Fruit fly (Drosophila melanogaster) whole organism, embryonic: ENCODE results near the gene CG10467.
A peak's percentile ranks its signal among the peaks of the same experiment; 100 is the strongest.

Source experiments
- Atf-2 ChIP-seq: fragments of 200-800 bp; sonication (Bioruptor generic); optimal IDR thresholded peaks from 2 replicates; lab custom pipeline; 2016; ENCODE audit warnings: missing biosample characterization, missing genetic modification characterization
- Blimp-1 ChIP-seq: fragments of 200-800 bp; sonication (Bioruptor generic); optimal IDR thresholded peaks from 3 replicates; lab custom pipeline; 2018; ENCODE audit warnings: missing biosample characterization, missing genetic modification characterization, mild to moderate bottlenecking, moderate library complexity, missing genetic modification reagents
- CG10274 ChIP-seq: fragments of 200-800 bp; sonication (Bioruptor generic); optimal IDR thresholded peaks from 3 replicates; lab custom pipeline; 2017; ENCODE audit warnings: missing biosample characterization, mild to moderate bottlenecking, missing genetic modification characterization
- CG10462 ChIP-seq: fragments of 200-800 bp; sonication (Bioruptor generic); optimal IDR thresholded peaks from 2 replicates; lab custom pipeline; 2016; ENCODE audit warnings: missing biosample characterization, missing genetic modification characterization
- CG11093 ChIP-seq: fragments of 200-800 bp; sonication (Bioruptor generic); IDR thresholded peaks from 3 replicates; pipeline ENCODE4 v1.3.6; 2022; ENCODE audit warnings: missing biosample characterization, missing genetic modification characterization
- CG15601 ChIP-seq: fragments of 200-800 bp; sonication (Bioruptor generic); optimal IDR thresholded peaks from 3 replicates; lab custom pipeline; 2019; ENCODE audit warnings: missing biosample characterization, mild to moderate bottlenecking, missing genetic modification characterization, moderate library complexity
- CG17361 ChIP-seq: fragments of 200-800 bp; sonication (Bioruptor generic); IDR thresholded peaks from 3 replicates; pipeline ENCODE4 v1.3.6; 2022; ENCODE audit warnings: missing biosample characterization, missing genetic modification characterization
- CG17802 ChIP-seq: fragments of 200-800 bp; sonication (Bioruptor generic); optimal IDR thresholded peaks from 2 replicates; lab custom pipeline; 2018; ENCODE audit warnings: missing biosample characterization, mild to moderate bottlenecking, missing genetic modification characterization, moderate library complexity
- CG18619 ChIP-seq: fragments of 200-800 bp; sonication (Bioruptor generic); optimal IDR thresholded peaks from 3 replicates; lab custom pipeline; 2017; ENCODE audit warnings: missing biosample characterization, mild to moderate bottlenecking, missing genetic modification characterization
- CG3065 ChIP-seq: fragments of 200-800 bp; sonication (Bioruptor generic); optimal IDR thresholded peaks from 2 replicates; lab custom pipeline; 2016; ENCODE audit warnings: missing biosample characterization, missing genetic modification characterization
- CG3847 ChIP-seq: fragments of 200-800 bp; sonication (Bioruptor generic); IDR thresholded peaks from 2 replicates; pipeline ENCODE4 v1.3.6; 2022; ENCODE audit warnings: missing biosample characterization, missing genetic modification characterization
- CG4730 ChIP-seq: fragments of 200-800 bp; sonication (Bioruptor generic); IDR thresholded peaks from 2 replicates; pipeline ENCODE4 v1.3.6; 2022; ENCODE audit warnings: missing biosample characterization, missing genetic modification characterization
- CG6272 ChIP-seq: fragments of 200-800 bp; sonication (Bioruptor generic); IDR thresholded peaks from 2 replicates; pipeline ENCODE4 v1.3.6; 2022; ENCODE audit warnings: missing biosample characterization, missing genetic modification characterization
- CG6854 ChIP-seq: fragments of 200-800 bp; sonication (Bioruptor generic); optimal IDR thresholded peaks from 3 replicates; lab custom pipeline; 2017; ENCODE audit warnings: missing biosample characterization, mild to moderate bottlenecking, missing genetic modification characterization
- CG7786 ChIP-seq: fragments of 200-800 bp; sonication (Bioruptor generic); optimal IDR thresholded peaks from 2 replicates; lab custom pipeline; 2016; ENCODE audit warnings: missing biosample characterization, missing genetic modification characterization
- CG8281 ChIP-seq: fragments of 200-800 bp; sonication (Bioruptor generic); optimal IDR thresholded peaks from 2 replicates; lab custom pipeline; 2018; ENCODE audit warnings: missing biosample characterization, mild to moderate bottlenecking, missing genetic modification characterization, moderate library complexity
- CG8359 ChIP-seq: fragments of 200-800 bp; sonication (Bioruptor generic); optimal IDR thresholded peaks from 2 replicates; lab custom pipeline; 2017; ENCODE audit warnings: missing biosample characterization, mild to moderate bottlenecking, missing genetic modification characterization, borderline replicate concordance
- CoRest ChIP-seq: fragments of 200-800 bp; sonication (Bioruptor generic); optimal IDR thresholded peaks from 3 replicates; lab custom pipeline; 2018; ENCODE audit warnings: missing biosample characterization, mild to moderate bottlenecking, missing genetic modification characterization, moderate library complexity
- E2f1 ChIP-seq: fragments of 200-800 bp; sonication (Bioruptor generic); IDR thresholded peaks from 2 replicates; pipeline ENCODE4 v1.3.6; 2022; ENCODE audit warnings: missing biosample characterization, missing genetic modification characterization
- Elba2 ChIP-seq: fragments of 200-800 bp; sonication (Bioruptor generic); optimal IDR thresholded peaks from 3 replicates; lab custom pipeline; 2016; ENCODE audit warnings: missing biosample characterization, missing genetic modification characterization
- H15 ChIP-seq: fragments of 200-800 bp; sonication (Bioruptor generic); IDR thresholded peaks from 3 replicates; pipeline ENCODE4 v1.3.6; 2022; ENCODE audit warnings: missing biosample characterization, missing genetic modification characterization
- HHEX ChIP-seq: fragments of 200-800 bp; sonication (Bioruptor generic); optimal IDR thresholded peaks from 3 replicates; lab custom pipeline; 2017; ENCODE audit warnings: missing biosample characterization, mild to moderate bottlenecking, missing genetic modification characterization, missing genetic modification reagents
- HLH54F ChIP-seq: fragments of 200-800 bp; sonication (Bioruptor generic); optimal IDR thresholded peaks from 3 replicates; lab custom pipeline; 2016; ENCODE audit warnings: missing biosample characterization, missing genetic modification characterization
- HLHmδ ChIP-seq: fragments of 200-800 bp; sonication (Bioruptor generic); optimal IDR thresholded peaks from 2 replicates; lab custom pipeline; 2018; ENCODE audit warnings: missing biosample characterization, mild to moderate bottlenecking, missing genetic modification characterization, moderate library complexity
- Hmx ChIP-seq: fragments of 200-800 bp; sonication (Bioruptor generic); optimal IDR thresholded peaks from 2 replicates; lab custom pipeline; 2016; ENCODE audit warnings: missing biosample characterization, missing genetic modification characterization
- MESR4 ChIP-seq: fragments of 200-800 bp; sonication (Bioruptor generic); optimal IDR thresholded peaks from 2 replicates; lab custom pipeline; 2018; ENCODE audit warnings: missing biosample characterization, mild to moderate bottlenecking, missing genetic modification characterization, moderate library complexity
- Optix ChIP-seq: fragments of 200-800 bp; sonication (Bioruptor generic); IDR thresholded peaks from 3 replicates; pipeline ENCODE4 v1.3.6; 2022; ENCODE audit warnings: missing biosample characterization, missing genetic modification characterization
- Scr ChIP-seq: fragments of 200-800 bp; sonication (Bioruptor generic); IDR thresholded peaks from 2 replicates; pipeline ENCODE4 v1.3.6; 2022; ENCODE audit warnings: missing biosample characterization, missing genetic modification characterization; ENCODE audit not compliant: partially characterized antibody
- Sin3A ChIP-seq: fragments of >200 bp; optimal IDR thresholded peaks from 2 replicates; lab custom pipeline; 2018
- Sry-δ ChIP-seq: fragments of 200-800 bp; sonication (Bioruptor generic); optimal IDR thresholded peaks from 2 replicates; lab custom pipeline; 2016; ENCODE audit warnings: missing biosample characterization, missing genetic modification characterization
- TFAM ChIP-seq: fragments of 200-800 bp; sonication (Bioruptor generic); optimal IDR thresholded peaks from 2 replicates; lab custom pipeline; 2017; ENCODE audit warnings: missing biosample characterization, missing genetic modification characterization, inconsistent platforms
- Taf1 ChIP-seq: fragments of 200-800 bp; sonication (Bioruptor generic); IDR thresholded peaks from 2 replicates; pipeline ENCODE4 v1.3.6; 2022; ENCODE audit warnings: missing biosample characterization, missing genetic modification characterization
- Trl ChIP-seq, 3 experiments: fragments of >200 bp in 2 of 3; fragments of 200-800 bp in 1 of 3; sonication (Bioruptor generic) in 1 of 3; optimal IDR thresholded peaks; 2 replicates in 1 of 3; 3 replicates in 2 of 3; lab custom pipeline; 2016 to 2017; ENCODE audit warnings: missing biosample characterization in 1 of 3, missing genetic modification characterization in 1 of 3
- cad ChIP-seq: fragments of >200 bp; optimal IDR thresholded peaks from 2 replicates; lab custom pipeline; 2017; ENCODE audit warnings: missing biosample characterization, missing genetic modification characterization
- dm ChIP-seq: fragments of 200-800 bp; sonication (Bioruptor generic); optimal IDR thresholded peaks from 3 replicates; lab custom pipeline; 2016; ENCODE audit warnings: missing biosample characterization, missing genetic modification characterization
- fu2 ChIP-seq: fragments of 200-800 bp; sonication (Bioruptor generic); optimal IDR thresholded peaks from 2 replicates; lab custom pipeline; 2016; ENCODE audit warnings: missing biosample characterization, missing genetic modification characterization
- gem ChIP-seq: fragments of 200-800 bp; sonication (Bioruptor generic); optimal IDR thresholded peaks from 2 replicates; lab custom pipeline; 2019; ENCODE audit warnings: missing biosample characterization, mild to moderate bottlenecking, missing genetic modification characterization, moderate library complexity
- hb ChIP-seq: fragments of 200-800 bp; sonication (Bioruptor generic); IDR thresholded peaks from 3 replicates; pipeline ENCODE4 v1.3.6; 2022; ENCODE audit warnings: missing biosample characterization, missing genetic modification characterization; ENCODE audit not compliant: partially characterized antibody
- hkb ChIP-seq, 2 experiments: fragments of 200-800 bp in 1 of 2; fragments of >200 bp in 1 of 2; sonication (Bioruptor generic) in 1 of 2; IDR thresholded peaks in 1 of 2; optimal IDR thresholded peaks in 1 of 2; 2 replicates each; pipeline versions ENCODE4 v1.3.6 to Lab custom; 2017 to 2022; ENCODE audit warnings: missing biosample characterization in 1 of 2, missing genetic modification characterization in 1 of 2
- lola ChIP-seq, 3 experiments: fragments of >200 bp in 2 of 3; fragments of 200-800 bp in 1 of 3; sonication (Bioruptor generic) in 1 of 3; optimal IDR thresholded peaks; 2 replicates each; lab custom pipeline; 2017 to 2019; ENCODE audit warnings: missing biosample characterization in 3 of 3, missing genetic modification characterization in 3 of 3, mild to moderate bottlenecking in 1 of 3, moderate library complexity in 1 of 3
- pfk ChIP-seq: fragments of 200-800 bp; sonication (Bioruptor generic); optimal IDR thresholded peaks from 2 replicates; lab custom pipeline; 2018; ENCODE audit warnings: missing biosample characterization, mild to moderate bottlenecking, missing genetic modification characterization, moderate library complexity
- pho ChIP-seq: fragments of 200-800 bp; sonication (Bioruptor generic); optimal IDR thresholded peaks from 2 replicates; lab custom pipeline; 2016; ENCODE audit warnings: missing biosample characterization, missing genetic modification characterization
- psq ChIP-seq: fragments of 200-800 bp; sonication (Bioruptor generic); optimal IDR thresholded peaks from 2 replicates; lab custom pipeline; 2017; ENCODE audit warnings: missing biosample characterization, missing genetic modification characterization
- trem ChIP-seq: fragments of 200-800 bp; optimal IDR thresholded peaks from 3 replicates; lab custom pipeline; 2019; ENCODE audit warnings: missing biosample characterization, mild to moderate bottlenecking, missing genetic modification characterization, moderate library complexity
- zfh2 ChIP-seq: fragments of 200-800 bp; sonication (Bioruptor generic); optimal IDR thresholded peaks from 2 replicates; lab custom pipeline; 2016; ENCODE audit warnings: missing biosample characterization, missing genetic modification characterization

Gene CG10467

dm6 chr3L:6074975-6075692 lies 19.4 kb downstream of the CG10467 start, which contains the start of the genes CG13295 and CG6610 (continued):
- TF ChIP-seq psq (GFP tag; lab: Kevin White, UChicago) (no peak), lola (GFP tag; optimal IDR thresholded peaks at IDR 0.05; lab: Kevin White, UChicago) (peak in 1 of 3 experiments; percentile 71), CG18619 (peak; percentile 44)

dm6 chr3L:6071454-6072189 lies 22.9 kb downstream of the CG10467 start, which contains the start of gene CG6602:
CG6602 (plus strand) TSS chr3L:6072139.
- TF ChIP-seq H15 (GFP tag; lab: Robert Waterston, UW) = peak; percentile 83
- TF ChIP-seq CG10462 = no peak
- no peak; the same call in 1 of the 2 replicates for TF ChIP-seq Taf1 (GFP tag; lab: Robert Waterston, UW)
- TF ChIP-seq pho (GFP tag; lab: Kevin White, UChicago) = no peak
- TF ChIP-seq Hmx (GFP tag; lab: Kevin White, UChicago) = peak; percentile 22
- TF ChIP-seq hb (GFP tag; lab: Robert Waterston, UW) = no peak
- TF ChIP-seq CG15601 (tag; lab: Kevin White, UChicago) = peak; percentile 29
- TF ChIP-seq Sin3A (lab: Kevin White, UChicago) = no peak
- TF ChIP-seq pfk (GFP tag; lab: Kevin White, UChicago) = peak; percentile 44
- peak; percentile 38 for TF ChIP-seq zfh2 (GFP tag; lab: Kevin White, UChicago)
- no peak for TF ChIP-seq MESR4 (GFP tag; lab: Kevin White, UChicago)
- peak; percentile 53 for TF ChIP-seq CoRest (tag; lab: Kevin White, UChicago)
- peak; percentile 30 for TF ChIP-seq fu2 (GFP tag; lab: Kevin White, UChicago)
- TF ChIP-seq CG11093 (GFP tag; lab: Robert Waterston, UW) = no peak
- TF ChIP-seq dm = peak; percentile 18
- no peak for TF ChIP-seq Atf-2 (GFP tag; lab: Kevin White, UChicago)
- peak; percentile 72 for TF ChIP-seq CG3847 (GFP tag; lab: Robert Waterston, UW)
- peak; percentile 45 for TF ChIP-seq CG4730 (GFP tag; lab: Robert Waterston, UW)
- TF ChIP-seq CG7786 (GFP tag; lab: Kevin White, UChicago) = no peak
- no peak; the same call in 1 of the 3 replicates for TF ChIP-seq CG17361 (GFP tag; lab: Robert Waterston, UW)
- no peak for TF ChIP-seq hkb (optimal IDR thresholded peaks at IDR 0.05; lab: Kevin White, UChicago)
- peak; percentile 51 for TF ChIP-seq hkb (GFP tag; IDR thresholded peaks at IDR 0.05; lab: Robert Waterston, UW)
- TF ChIP-seq Elba2 = no peak
- TF ChIP-seq Sry-δ = peak; percentile 30
- peak; percentile 35 for TF ChIP-seq CG6854 (GFP tag; lab: Kevin White, UChicago)
- TF ChIP-seq TFAM = peak; percentile 14
- no peak for TF ChIP-seq cad (GFP tag; lab: Kevin White, UChicago)
- TF ChIP-seq E2f1 (GFP tag; lab: Robert Waterston, UW) = peak; percentile 74
- TF ChIP-seq CG8359 (GFP tag; lab: Kevin White, UChicago) = peak; percentile 51
- peak; percentile 59 for TF ChIP-seq Blimp-1 (GFP tag; lab: Kevin White, UChicago)
- TF ChIP-seq CG3065 (GFP tag; lab: Kevin White, UChicago) = peak; percentile 36
- TF ChIP-seq CG6272 = peak; percentile 72
- peak; percentile 49 for TF ChIP-seq gem (tag; lab: Kevin White, UChicago)
- no peak for TF ChIP-seq Scr
- peak; percentile 23 for TF ChIP-seq CG8281 (tag; lab: Kevin White, UChicago)
- TF ChIP-seq Trl (optimal IDR thresholded peaks at IDR 0.05; lab: Kevin White, UChicago) = no peak
- peak; percentile 62 for TF ChIP-seq Trl (GFP tag; optimal IDR thresholded peaks at IDR 0.05; lab: Kevin White, UChicago)
- peak; percentile 34 for TF ChIP-seq trem (tag; lab: Kevin White, UChicago)
- no peak for TF ChIP-seq HLHmδ (GFP tag; lab: Kevin White, UChicago)
- TF ChIP-seq HHEX (GFP tag; lab: Kevin White, UChicago) = peak; percentile 85
- TF ChIP-seq CG17802 (tag; lab: Kevin White, UChicago) = peak; percentile 73
- peak; percentile 45 for TF ChIP-seq HLH54F (GFP tag; lab: Kevin White, UChicago)
- peak; percentile 5; the same call in 1 of the 3 replicates for TF ChIP-seq Optix
- TF ChIP-seq CG10274 = peak; percentile 67
